Fruit fly (Drosophila melanogaster): ENCODE results near the gene CG8369.

CG8369 gene

dm6 chr3R:8820428-8820912 lies 1.3 kb upstream of the CG8369 start, which contains the start of gene aqz:
Gene aqz (minus strand): TSS chr3R:8820682.
- peak; percentile 57 for TF ChIP-seq noc (tag; optimal IDR thresholded peaks at IDR 0.05)

dm6 chr3R:8822919-8823318 lies 1.1 kb downstream of the CG8369 start:
- no peak for TF ChIP-seq noc (tag; optimal IDR thresholded peaks at IDR 0.05)

dm6 chr3R:8823761-8824499 lies 2.1 kb downstream of the CG8369 start, which contains the start of the genes IscU and CG8379:
Gene IscU (minus strand): TSS chr3R:8824177.
Gene CG8379 (plus strand): TSS chr3R:8824411.
- no peak for TF ChIP-seq noc (tag; optimal IDR thresholded peaks at IDR 0.05)

DNA sequence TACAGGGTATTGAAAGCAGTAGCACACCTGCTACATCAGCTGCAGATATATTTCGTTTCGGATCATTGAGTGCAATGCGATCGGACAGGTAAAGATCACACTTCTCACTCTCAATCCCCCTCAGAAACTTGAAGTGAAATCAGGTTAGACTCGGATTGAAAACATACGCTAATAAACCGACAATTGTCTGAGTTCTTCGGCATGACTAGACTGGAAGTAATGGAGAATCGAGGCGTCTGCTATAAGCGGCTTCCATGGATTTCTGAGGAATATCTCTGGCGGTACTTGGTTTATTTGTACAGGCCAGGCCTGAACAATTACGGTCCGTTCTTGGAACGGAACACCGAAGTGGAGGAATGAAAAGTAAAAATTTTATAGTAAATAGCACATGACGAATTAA lies 19.2 kb downstream of the CG8369 start:
- TF ChIP-seq noc (tag; optimal IDR thresholded peaks at IDR 0.05) = no peak

DNA sequence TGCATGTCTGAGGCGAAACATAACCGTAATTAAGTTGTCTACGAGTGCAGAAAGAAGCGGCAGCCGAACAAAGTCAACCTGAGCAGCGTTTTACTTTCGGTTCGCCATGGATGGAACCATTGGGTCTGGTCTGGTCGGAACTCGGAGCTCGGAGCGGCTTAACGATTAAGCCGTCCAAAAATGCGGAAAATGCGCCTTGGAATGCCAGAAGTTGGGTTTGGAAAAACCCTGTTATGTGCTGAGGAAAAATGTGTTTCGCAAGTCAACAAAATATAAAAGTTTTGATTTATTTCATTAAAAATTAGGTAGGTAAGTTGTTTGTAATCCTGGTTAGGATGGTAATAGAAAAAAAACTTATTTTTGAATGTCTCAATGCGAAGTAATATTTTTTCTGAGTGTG lies 19.7 kb downstream of the CG8369 start:
- TF ChIP-seq noc (tag; optimal IDR thresholded peaks at IDR 0.05) = no peak

DNA sequence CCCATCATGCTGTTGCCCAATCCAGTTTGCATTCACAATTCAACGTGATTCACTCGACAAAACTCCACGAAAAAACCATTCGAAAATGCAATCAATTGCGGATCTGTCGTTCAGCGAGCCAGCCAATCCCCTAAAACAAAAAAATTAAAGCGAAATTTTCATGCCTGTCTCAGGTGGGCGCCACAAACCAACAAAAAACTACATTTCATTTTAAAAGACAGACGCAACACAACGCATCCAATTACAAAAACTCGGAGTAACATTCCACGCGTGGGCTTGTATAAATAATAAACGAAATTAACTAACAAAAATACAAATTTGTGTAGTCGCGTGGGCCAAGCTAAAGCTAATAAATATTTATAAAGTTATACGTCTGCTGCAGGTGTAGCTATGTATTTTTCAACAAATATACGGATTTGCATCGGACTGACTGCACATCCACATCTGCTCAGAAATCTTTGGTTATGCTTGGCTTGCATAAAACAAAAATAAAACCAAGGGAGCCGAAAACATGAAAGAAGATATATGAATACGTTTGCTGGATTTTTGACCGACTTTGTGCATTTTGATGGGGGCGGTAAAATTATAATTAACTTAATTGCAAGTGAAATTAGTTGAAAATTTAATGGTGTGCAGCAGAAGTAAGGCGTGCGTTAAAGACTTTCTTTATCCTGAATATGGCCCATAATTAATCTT lies 22.3 kb downstream of the CG8369 start:
- no peak for TF ChIP-seq noc (tag; optimal IDR thresholded peaks at IDR 0.05)

- no peak for TF ChIP-seq noc (tag; optimal IDR thresholded peaks at IDR 0.05)
These were observed 23.1 kb downstream of the CG8369 start for dm6 chr3R:8844955-8845354.

- peak; percentile 42 for TF ChIP-seq noc (tag; optimal IDR thresholded peaks at IDR 0.05)
These were observed 24.4 kb downstream of the CG8369 start for dm6 chr3R:8846154-8846648.

DNA sequence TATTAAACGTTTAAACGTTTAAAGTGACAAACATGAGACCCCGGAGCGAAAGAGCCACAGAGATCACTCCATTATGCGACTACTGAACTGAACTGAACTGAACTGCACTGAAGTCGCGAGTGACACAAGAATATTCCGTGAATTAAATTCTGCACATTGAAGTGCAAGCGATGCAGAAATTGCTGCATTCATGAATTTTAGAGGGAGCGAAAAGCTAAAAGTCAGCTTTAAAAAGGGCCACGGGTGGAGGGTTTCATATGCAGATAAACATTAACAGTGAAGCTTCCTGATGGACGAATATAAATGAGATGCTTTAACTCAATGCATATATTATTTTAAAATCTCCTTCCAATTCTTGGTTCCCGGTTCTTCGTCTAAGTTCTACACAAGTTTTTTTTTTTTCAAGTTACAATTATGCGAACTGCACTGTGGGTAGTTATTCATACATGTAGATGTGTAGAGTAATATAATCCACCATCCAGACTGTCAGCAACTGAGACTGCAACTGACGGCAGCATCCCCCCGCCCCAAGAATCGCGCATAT lies 25.4 kb downstream of the CG8369 start:
- no peak for TF ChIP-seq noc (tag; optimal IDR thresholded peaks at IDR 0.05)

DNA sequence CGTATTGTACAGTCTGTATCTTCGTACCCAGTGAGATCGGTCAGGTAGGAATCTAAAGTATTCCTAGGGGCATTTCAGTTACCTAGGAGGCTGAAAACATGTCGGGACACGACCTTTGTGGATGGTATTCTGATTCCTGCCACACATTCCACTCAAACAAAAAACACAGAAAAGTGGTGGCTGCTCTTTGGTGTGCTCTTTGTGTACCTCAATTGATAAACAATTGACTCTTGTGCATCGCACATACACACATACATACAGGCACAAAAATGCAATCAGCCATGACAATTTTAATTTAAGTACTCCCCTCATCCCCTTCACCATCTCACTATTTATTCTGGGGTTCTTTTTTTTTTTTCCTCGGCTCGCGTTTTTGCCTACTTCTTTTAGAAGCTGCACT lies 26.4 kb downstream of the CG8369 start:
- no peak for TF ChIP-seq noc (tag; optimal IDR thresholded peaks at IDR 0.05)

DNA sequence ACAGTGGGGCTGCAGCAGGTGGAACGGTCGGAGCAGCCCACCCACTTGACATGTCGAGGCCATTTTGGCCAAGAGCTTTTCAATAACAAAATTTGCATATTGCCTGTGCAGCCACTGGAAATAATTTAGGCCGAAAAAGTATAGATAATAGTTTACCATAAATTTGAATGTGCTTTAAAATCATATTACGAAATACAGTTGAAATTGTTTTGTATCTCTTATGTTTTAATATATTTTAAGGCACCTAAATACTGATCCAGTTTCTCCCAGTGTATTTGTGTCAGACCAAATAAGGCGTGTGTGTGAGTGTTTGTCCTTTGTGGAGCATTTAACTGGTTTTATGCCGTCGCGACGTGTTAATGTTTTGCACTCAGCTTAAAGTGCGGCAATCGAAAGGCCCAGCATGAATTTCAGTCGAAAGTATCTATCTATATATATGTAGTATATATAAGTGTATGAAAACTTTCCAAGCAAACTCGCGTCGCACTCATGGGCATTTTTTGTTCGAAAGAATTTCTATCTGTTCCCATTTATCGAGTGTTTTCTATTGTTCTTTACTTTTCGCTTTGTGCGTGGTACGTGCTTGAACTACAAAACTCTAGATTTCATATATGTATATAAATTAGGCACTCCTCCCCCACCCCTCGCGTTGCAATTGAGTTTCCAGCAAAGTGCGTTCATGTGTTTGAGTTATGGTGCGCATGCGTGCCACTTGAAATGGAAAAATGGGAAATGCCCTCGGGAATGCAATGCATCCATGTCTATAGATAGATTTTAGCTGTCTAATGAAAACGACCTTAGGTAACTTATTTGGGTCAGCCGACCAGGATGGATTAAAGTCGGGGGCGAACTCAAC lies 27.8 kb downstream of the CG8369 start:
- no peak for TF ChIP-seq noc (tag; optimal IDR thresholded peaks at IDR 0.05)

DNA sequence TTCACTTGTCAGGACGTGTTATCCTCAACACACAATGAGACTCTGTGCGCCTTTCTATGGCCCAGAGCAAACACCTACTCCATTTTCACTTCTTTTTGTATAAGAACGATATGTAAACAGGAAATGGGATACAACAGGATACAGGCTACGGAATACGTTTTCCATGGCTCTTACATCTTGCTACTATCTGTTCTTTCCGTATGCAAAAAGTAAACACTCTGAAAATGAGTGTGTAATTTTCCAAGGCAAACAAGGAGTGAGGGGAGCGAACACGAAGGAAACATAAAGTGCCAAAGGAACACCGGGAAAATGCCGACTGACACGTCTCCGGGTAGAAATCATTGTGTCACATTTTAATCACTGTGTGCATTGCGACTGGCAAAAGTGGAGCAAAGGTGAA lies 28.8 kb downstream of the CG8369 start:
- TF ChIP-seq noc (tag; optimal IDR thresholded peaks at IDR 0.05) = no peak

- no peak for TF ChIP-seq noc (tag; optimal IDR thresholded peaks at IDR 0.05)
These were observed 31.4 kb downstream of the CG8369 start for dm6 chr3R:8853197-8853596.

dm6 chr3R:8853706-8854105 lies 31.9 kb downstream of the CG8369 start:
- TF ChIP-seq noc (tag; optimal IDR thresholded peaks at IDR 0.05) = no peak

DNA sequence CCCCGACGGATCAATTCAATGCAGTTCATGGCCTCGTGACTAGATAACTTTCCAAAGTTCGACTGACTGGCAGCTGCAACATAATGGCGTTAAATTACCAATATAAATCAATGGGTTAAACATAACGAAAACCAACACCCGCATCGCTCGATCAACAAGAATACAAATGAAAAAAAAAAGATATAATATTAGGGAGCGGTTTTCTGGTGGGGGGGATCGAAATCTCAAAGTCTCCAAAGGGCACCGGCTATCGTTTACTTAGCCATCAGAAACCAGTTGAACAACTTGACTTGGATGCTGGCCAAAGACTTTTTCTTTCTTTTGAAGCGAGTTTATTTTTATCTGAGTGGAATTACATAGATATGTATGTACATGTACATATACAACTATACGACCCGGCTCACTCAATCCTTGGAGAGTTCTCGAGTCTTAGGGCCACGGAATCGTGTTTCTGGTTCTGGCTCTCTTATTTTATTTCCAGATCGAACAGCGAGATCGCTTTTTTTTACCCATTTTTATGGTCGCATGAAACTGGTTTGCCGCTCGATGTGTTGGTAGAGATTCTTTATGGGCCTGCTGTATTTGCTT lies 32.9 kb downstream of the CG8369 start:
- no peak for TF ChIP-seq noc (tag; optimal IDR thresholded peaks at IDR 0.05)

Measured in whole organism, larva.